Worm (Caenorhabditis elegans): ENCODE results near the gene dnj-17.
A peak's percentile ranks its signal among the peaks of the same experiment; 100 is the strongest.

The dnj-17 gene

DNA sequence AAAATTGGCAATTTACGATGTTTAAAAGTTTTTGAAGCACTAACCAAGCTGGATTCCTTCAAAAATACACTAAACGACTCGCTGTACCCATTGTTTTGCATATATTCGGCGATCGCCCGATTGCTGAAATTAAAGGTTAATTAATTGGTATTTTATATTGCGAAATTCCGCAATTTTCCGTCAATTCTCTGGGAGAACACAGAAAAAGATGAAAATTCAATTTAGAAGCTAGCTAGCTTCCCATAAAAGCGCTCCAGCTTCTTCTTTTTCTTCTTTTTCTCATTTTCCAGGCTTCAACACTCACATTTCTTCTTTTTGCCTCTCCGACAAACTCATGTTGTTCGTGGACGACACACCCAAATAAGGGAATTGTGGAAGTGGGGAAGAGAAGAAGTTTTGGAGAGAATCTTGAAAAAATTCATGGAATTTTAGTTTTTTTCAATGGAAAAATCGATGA, 16.8 kb downstream of the dnj-17 start, which contains the start of gene lis-1:
Gene lis-1 (minus strand): TSS at position 407 of the 457 bp plus-strand sequence.
- TF ChIP-seq him-1 (tag; optimal IDR thresholded peaks at IDR 0.05): no peak
- no peak for TF ChIP-seq W03F9.2 (tag; optimal IDR thresholded peaks at IDR 0.05)

DNA sequence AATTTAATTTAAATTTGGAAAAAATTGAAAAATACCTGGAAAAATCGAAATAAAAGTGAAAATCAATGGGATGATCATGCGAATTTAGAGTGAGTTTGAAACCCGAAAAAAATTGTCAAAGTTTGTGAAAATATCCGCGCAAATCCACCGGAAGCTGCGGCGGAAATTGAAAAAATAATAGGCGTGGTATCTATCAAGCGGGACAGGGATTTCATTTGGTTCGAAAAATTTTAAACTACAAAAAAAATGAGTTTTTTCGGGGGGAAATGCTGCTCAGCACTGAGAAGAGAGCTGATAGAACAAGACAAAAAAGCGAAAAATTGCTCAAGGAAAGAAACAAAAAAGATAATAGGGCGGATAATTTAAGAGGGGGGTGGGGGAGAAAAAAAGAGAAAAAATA, 22.2 kb downstream of the dnj-17 start, which contains the start of gene T03F6.9:
Gene T03F6.9 (minus strand): TSS at position 101 of the 400 bp plus-strand sequence.
- no peak for TF ChIP-seq him-1 (tag; optimal IDR thresholded peaks at IDR 0.05)
- no peak for TF ChIP-seq dao-5 (tag; optimal IDR thresholded peaks at IDR 0.05)
- no peak for TF ChIP-seq W03F9.2 (tag; optimal IDR thresholded peaks at IDR 0.05)

DNA sequence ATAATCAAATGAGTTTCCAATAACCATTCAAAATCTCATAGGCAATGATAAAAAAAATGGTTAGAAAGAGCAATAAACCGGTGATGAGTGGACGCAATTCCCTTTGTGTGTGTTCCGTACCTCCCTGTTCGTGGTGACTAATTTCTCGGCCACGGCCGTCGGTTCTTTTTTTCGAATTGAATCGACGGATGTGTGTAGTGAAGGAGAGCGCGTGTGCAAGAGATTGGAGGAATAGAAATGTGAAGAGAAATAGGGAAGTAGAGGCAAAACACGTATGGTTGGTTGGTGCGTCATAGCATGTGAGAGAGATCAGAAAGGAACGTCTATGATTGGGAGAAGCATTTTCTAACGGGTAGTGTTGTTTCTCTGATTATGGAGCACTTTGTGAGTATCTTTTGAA, 33.3 kb downstream of the dnj-17 start:
- TF ChIP-seq W03F9.2 (tag; optimal IDR thresholded peaks at IDR 0.05) (peak; percentile 28), him-1 (tag; optimal IDR thresholded peaks at IDR 0.05) (no peak), dao-5 (tag; optimal IDR thresholded peaks at IDR 0.05) (no peak)

DNA sequence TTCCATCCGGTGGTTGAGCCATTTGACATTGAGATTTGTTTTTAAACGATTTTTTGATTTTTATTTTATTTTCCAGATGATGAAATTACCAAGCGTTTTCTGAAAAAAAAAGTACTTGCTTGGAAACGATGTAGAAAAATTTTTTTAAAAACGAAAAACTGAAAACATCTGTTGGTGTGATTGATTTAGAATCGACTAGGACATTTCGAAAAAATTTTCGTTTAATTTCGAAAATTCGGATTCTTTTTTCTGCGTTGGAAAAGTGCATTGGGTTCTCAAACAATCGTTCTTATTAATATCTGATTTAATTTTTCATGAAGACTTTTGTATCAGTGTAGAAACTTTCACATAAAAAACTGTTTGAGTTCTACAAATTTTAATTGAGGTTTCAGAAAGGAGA, 33.9 kb downstream of the dnj-17 start, which contains the start of gene F53A2.9:
Gene F53A2.9 (minus strand): TSS at position 101 of the 400 bp plus-strand sequence.
- TF ChIP-seq W03F9.2 (tag; optimal IDR thresholded peaks at IDR 0.05) (no peak), him-1 (tag; optimal IDR thresholded peaks at IDR 0.05) (no peak), dao-5 (tag; optimal IDR thresholded peaks at IDR 0.05) (no peak)

DNA sequence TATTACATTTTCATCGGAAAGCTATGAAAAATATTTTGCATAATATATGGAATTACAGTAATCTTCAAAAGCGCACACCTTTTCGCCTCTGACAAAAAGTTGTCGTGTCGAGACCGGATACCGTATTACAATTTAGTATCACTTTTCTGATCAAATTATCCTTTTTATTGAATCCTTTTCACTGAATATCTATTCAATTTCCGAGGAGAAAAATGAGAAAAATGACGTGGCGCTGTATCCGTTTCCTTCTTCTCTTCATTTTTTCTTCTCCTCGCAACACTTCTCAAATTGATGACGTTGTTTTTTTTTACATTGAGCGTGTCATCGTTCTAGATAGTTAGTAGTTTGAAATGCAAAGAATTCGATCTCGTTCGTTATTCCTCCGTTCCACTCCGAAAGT, 42.2 kb downstream of the dnj-17 start:
- TF ChIP-seq W03F9.2 (tag; optimal IDR thresholded peaks at IDR 0.05): no peak
- no peak for TF ChIP-seq dao-5 (tag; optimal IDR thresholded peaks at IDR 0.05)
- TF ChIP-seq him-1 (tag; optimal IDR thresholded peaks at IDR 0.05): no peak

DNA sequence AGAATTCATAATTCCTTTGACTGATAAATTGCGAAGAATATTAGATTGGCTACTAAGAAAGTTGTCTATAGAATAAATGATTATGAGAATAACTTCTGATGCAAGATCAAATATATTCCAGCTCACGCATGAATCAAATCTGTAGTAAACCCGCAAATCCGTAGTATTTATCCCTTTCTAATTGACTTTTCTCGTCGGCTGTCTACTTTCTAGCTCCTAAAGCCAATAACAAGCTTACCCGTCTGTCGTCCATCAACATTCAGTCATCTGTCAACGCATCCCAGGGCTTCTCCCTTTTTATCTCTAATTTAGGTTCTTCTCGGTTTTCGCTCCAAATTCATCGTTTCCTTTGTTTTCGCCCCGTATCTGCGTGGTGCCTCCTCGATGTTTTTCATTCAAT, 44.2 kb downstream of the dnj-17 start:
- TF ChIP-seq W03F9.2 (tag; optimal IDR thresholded peaks at IDR 0.05) (no peak), him-1 (tag; optimal IDR thresholded peaks at IDR 0.05) (no peak), dao-5 (tag; optimal IDR thresholded peaks at IDR 0.05) (no peak)

DNA sequence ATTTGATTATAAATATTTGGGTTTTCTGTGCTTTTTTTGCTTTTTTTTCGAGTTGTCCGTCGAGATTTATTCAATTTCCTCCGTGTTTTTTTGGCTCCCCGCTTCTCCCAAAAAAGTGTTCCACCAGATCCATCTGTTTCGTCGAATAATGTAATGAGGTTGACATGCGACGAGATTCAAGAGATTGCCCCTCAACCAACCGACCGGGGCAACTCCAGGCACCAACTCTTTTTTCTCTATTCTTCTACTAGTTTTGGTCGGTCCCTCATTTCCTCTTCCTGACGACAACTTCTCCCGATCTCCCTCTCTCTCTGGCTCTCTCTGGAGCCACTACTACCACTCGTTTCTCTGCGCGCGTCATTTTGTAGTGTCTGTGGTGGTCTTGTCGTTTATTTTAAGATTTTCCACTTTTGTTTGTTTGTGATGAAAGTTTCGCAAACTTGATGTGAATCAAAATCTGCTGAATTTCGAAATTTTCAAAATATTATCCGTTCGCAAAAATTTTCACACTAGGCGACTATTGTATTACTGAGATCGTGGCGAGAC, 45.3 kb downstream of the dnj-17 start:
- no peak for TF ChIP-seq W03F9.2 (tag; optimal IDR thresholded peaks at IDR 0.05)
- no peak for TF ChIP-seq dao-5 (tag; optimal IDR thresholded peaks at IDR 0.05)

DNA sequence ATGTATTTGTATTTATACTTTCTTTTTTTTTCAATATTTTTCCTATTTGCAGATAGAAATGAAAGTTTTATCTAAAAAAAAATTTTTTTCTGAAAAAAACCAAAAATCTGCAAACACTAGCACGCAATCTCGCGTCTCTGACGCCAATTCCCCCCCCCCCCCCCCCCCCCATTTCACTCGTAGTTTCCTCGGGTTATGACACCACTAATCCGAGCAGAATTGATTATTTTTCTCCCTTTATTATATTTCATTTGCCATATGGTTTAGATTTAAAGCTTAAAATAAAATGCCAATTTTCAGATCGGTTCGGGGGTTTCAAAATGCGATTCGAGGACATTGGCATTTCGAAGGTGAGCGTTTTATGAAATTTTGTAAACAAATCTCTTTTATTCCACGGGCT, 46.4 kb downstream of the dnj-17 start, which contains the start of gene mtm-6:
Gene mtm-6 (plus strand): TSS at position 301 of the 400 bp plus-strand sequence.
- no peak for TF ChIP-seq him-1 (tag; optimal IDR thresholded peaks at IDR 0.05)
- no peak for TF ChIP-seq W03F9.2 (tag; optimal IDR thresholded peaks at IDR 0.05)
- no peak for TF ChIP-seq dao-5 (tag; optimal IDR thresholded peaks at IDR 0.05)

DNA sequence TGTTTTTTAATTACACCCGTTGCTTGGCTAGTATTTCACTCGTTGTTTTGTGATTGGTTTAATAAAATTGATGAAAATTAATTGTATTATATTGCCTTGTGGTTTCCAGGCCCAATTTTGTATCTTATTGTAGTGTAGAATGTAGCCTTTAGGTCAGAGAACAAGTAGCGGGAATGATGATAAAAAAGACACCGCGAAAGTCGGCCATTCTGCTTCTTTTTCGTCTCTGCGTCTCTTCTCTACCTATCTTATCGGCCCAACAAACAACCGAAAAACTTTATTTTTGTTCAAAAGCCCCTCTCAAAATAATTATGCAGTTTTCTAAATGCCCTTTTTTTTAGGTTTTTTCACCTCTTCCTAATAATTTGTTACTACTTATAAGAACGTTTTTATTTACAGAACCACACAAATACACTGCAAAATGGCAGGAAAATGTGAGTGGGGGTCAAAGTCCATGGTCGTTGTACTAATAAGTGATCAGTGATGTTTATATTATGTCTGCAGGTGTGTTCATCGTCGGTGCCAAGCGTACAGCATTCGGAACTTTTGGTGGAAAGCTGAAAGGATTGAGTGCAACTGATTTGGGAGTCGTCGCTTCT, 48.5 kb downstream of the dnj-17 start, which contains the start of gene acaa-2:
Gene acaa-2 (plus strand): TSS at position 400 of the 599 bp plus-strand sequence.
- TF ChIP-seq dao-5 (tag; optimal IDR thresholded peaks at IDR 0.05) (peak; percentile 27), W03F9.2 (tag; optimal IDR thresholded peaks at IDR 0.05) (peak; percentile 10), him-1 (tag; optimal IDR thresholded peaks at IDR 0.05) (no peak)

DNA sequence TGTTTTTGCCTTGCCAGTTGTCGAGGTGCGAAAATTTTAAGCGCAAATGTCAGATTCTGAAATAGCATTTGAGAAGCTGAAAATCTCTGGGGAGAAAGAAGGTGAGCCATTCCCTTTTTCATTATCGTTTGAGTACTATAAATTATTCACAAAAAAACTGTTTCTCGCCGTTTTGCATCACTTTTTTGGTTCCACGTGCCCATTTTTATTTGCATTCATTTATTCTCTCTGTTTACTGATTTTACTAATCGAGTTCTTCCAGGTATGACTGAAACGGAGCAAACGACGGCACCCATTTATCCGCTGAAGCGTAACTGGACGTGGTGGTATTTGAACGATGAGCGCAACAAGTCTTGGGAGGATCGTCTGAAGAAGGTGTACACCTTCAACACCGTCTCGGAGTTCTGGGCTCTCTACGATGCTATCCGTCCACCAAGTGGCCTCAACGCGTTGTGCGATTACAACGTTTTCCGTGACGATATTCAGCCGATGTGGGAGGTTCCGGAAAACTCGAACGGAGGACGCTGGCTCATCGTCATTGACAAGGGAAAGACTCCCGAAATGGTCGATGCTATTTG, 49.5 kb downstream of the dnj-17 start:
- no peak for TF ChIP-seq dao-5 (tag; optimal IDR thresholded peaks at IDR 0.05)
- no peak for TF ChIP-seq him-1 (tag; optimal IDR thresholded peaks at IDR 0.05)
- no peak for TF ChIP-seq W03F9.2 (tag; optimal IDR thresholded peaks at IDR 0.05)

DNA sequence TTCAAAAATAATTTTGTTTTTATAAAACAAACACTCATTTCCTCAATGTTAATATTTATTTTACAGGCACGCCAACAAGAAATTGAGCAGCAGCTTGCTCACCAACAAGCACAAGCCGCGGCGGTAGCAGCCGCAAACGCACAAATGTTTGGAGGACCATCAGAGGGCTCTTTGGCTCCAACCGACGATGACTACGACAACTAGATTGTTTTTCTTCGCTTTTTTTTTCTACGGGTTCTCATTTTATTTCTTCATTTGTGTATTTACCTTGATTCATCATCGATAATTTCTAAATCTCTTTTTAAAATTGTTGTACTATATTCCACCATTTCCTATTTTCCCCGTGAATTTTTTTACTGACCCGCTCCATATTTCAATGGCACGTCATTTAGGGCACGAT, 50.0 kb downstream of the dnj-17 start, which contains the start of gene ife-1:
Gene ife-1 (plus strand): TSS at position 301 of the 400 bp plus-strand sequence.
- TF ChIP-seq him-1 (tag; optimal IDR thresholded peaks at IDR 0.05): no peak
- no peak for TF ChIP-seq W03F9.2 (tag; optimal IDR thresholded peaks at IDR 0.05)
- TF ChIP-seq dao-5 (tag; optimal IDR thresholded peaks at IDR 0.05): no peak

DNA sequence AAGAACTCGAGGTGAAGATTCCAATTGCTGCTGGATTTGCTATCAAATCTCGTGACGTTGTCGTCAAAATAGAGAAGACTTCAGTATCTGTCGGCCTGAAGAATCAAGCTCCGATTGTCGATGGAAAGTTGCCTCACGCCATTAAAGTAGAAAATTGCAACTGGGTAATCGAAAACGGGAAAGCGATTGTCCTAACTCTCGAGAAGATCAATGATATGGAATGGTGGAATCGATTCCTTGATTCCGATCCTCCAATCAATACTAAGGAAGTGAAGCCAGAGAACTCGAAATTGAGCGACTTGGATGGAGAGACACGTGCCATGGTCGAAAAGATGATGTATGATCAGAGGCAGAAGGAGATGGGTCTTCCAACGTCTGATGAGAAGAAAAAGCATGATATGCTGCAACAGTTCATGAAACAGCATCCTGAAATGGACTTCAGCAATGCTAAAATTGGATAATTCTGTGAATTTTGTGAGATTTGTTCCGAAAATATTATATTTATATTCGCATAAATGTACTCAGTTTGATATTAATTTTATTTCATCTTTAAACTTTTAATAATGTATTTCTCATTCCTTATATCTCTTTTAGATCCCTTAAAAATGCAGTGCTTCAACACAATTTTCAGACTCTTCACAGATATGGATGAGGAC, 50.9 kb downstream of the dnj-17 start, which contains the start of gene dro-1:
Gene dro-1 (plus strand): TSS at position 606 of the 656 bp plus-strand sequence.
- no peak for TF ChIP-seq him-1 (tag; optimal IDR thresholded peaks at IDR 0.05)
- no peak for TF ChIP-seq W03F9.2 (tag; optimal IDR thresholded peaks at IDR 0.05)
- TF ChIP-seq dao-5 (tag; optimal IDR thresholded peaks at IDR 0.05): no peak

DNA sequence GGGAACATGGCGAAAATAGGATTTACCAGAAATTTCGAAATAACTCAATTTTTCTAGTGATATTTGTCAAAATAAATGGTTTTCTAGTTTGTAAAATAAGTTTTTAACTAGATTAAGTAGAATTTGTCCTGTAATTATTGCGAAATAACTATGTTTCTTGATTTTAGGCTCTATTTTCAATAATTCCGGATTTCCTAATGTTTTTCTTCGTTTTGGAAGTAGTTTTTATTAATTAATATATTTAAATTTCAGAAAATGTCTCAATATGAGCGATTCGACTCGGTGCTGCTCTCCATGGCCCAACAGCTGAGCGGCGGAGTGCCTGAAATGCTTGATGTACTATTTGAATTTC, 51.9 kb downstream of the dnj-17 start, which contains the start of gene nud-1:
Gene nud-1 (plus strand): TSS at position 253 of the 352 bp plus-strand sequence.
- TF ChIP-seq him-1 (tag; optimal IDR thresholded peaks at IDR 0.05) (no peak), dao-5 (tag; optimal IDR thresholded peaks at IDR 0.05) (no peak), W03F9.2 (tag; optimal IDR thresholded peaks at IDR 0.05) (no peak)

Data from whole organism, L4/young adult.